Worm (Caenorhabditis elegans): ENCODE measurements around the gene atg-7.

DNA sequence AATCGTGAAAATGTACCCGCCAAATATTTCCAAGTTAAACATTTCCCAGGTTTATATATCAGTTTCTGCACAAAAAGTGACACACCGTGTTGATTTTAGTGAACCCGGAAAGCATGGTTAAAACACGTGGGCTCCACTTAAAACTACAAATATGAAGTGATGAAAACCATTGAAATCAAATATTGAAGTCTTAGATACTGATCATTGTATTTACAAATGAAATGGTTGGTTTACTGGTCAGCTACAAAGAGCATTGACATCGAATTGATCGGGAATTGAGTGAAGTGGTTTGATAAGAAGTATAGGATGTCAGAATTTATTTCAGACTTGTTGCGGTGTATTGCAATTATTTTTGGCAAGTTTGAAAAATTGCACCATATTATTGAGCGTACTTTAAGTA is 51.4 kb downstream of the atg-7 start, which contains the start of gene hrg-5:
- TF ChIP-seq flt-1 (GFP tag; IDR thresholded peaks at IDR 0.05) (no peak), aly-1 (tag; optimal IDR thresholded peaks at IDR 0.05) (no peak), ceh-13 (GFP tag; optimal IDR thresholded peaks at IDR 0.05) (no peak), ceh-36 (tag; optimal IDR thresholded peaks at IDR 0.05) (no peak), tra-4 (tag; optimal IDR thresholded peaks at IDR 0.05) (no peak), ama-1 (optimal IDR thresholded peaks at IDR 0.05) (no peak), B0310.2 (tag; optimal IDR thresholded peaks at IDR 0.05) (no peak), hnd-1 (tag; optimal IDR thresholded peaks at IDR 0.05) (no peak), hmg-4 (GFP tag; optimal IDR thresholded peaks at IDR 0.05) (no peak), hmbx-1 (tag; optimal IDR thresholded peaks at IDR 0.05) (no peak), tbx-37 (GFP tag; conservative IDR thresholded peaks at IDR 0.05) (no peak), tbx-11 (GFP tag; IDR thresholded peaks at IDR 0.05) (no peak), F13C5.2 (tag; optimal IDR thresholded peaks at IDR 0.05) (no peak)

All from whole organism, early embryonic.